Fruit fly (Drosophila melanogaster) whole organism, embryonic: ENCODE measurements around the gene PIG-B.

Source experiments
- CG12744 ChIP-seq: fragments of 200-800 bp; sonication (Bioruptor generic); optimal IDR thresholded peaks from 2 replicates; lab custom pipeline; 2016; ENCODE audit warnings: missing biosample characterization, missing genetic modification characterization
- CG2129 ChIP-seq: fragments of 200-800 bp; sonication (Bioruptor generic); IDR thresholded peaks from 2 replicates; pipeline ENCODE4 v1.3.6; 2022; ENCODE audit warnings: missing biosample characterization, missing genetic modification characterization; ENCODE audit not compliant: partially characterized antibody
- Chrac-16 ChIP-seq: fragments of 200-800 bp; sonication (Bioruptor generic); optimal IDR thresholded peaks from 3 replicates; lab custom pipeline; 2016; ENCODE audit warnings: missing biosample characterization, missing genetic modification characterization
- Dll ChIP-seq: fragments of 200-800 bp; sonication (Bioruptor generic); IDR thresholded peaks from 4 replicates; pipeline ENCODE4 v1.3.6; 2022; ENCODE audit warnings: missing biosample characterization, missing genetic modification characterization; ENCODE audit not compliant: partially characterized antibody
- chif ChIP-seq, 2 experiments: fragments of 200-800 bp; sonication (Bioruptor generic); optimal IDR thresholded peaks; 3 replicates each; lab custom pipeline; 2016; ENCODE audit warnings: missing biosample characterization in 2 of 2, missing genetic modification characterization in 2 of 2
- kay ChIP-seq: fragments of 200-800 bp; sonication (Bioruptor generic); optimal IDR thresholded peaks from 2 replicates; lab custom pipeline; 2016; ENCODE audit warnings: missing biosample characterization, missing genetic modification characterization
- sna ChIP-seq: fragments of 200-800 bp; sonication (Bioruptor generic); IDR thresholded peaks from 2 replicates; pipeline ENCODE4 v1.3.6; 2022; ENCODE audit warnings: missing biosample characterization, missing genetic modification characterization; ENCODE audit not compliant: partially characterized antibody
- toy ChIP-seq: fragments of 200-800 bp; sonication (Bioruptor generic); IDR thresholded peaks from 2 replicates; pipeline ENCODE4 v1.3.6; 2022; ENCODE audit warnings: missing biosample characterization, missing genetic modification characterization

- TF ChIP-seq kay (GFP tag; lab: Kevin White, UChicago), result no peak
- no peak for TF ChIP-seq sna
- TF ChIP-seq toy (GFP tag; lab: Robert Waterston, UW), result no peak
- no peak for TF ChIP-seq Dll (GFP tag; lab: Robert Waterston, UW)
- TF ChIP-seq chif (GFP tag; optimal IDR thresholded peaks at IDR 0.05; lab: Kevin White, UChicago), result no peak
- no peak for TF ChIP-seq CG12744
- no peak for TF ChIP-seq CG2129 (GFP tag; lab: Robert Waterston, UW)
- TF ChIP-seq Chrac-16 (GFP tag; lab: Kevin White, UChicago), result no peak
Measured at dm6 chr3L:3770823-3771222, 40.2 kb upstream of the PIG-B start.
